Fruit fly (Drosophila melanogaster) whole organism, pupa: Measurements from ENCODE around the gene CG6511.

ENCODE experiments used
- CG10348 ChIP-seq: fragments of 200-800 bp; sonication (Bioruptor generic); IDR thresholded peaks from 2 replicates; pipeline ENCODE4 v1.3.6; 2022; ENCODE audit warnings: missing biosample characterization, missing genetic modification characterization
- CG12605 ChIP-seq: fragments of 200-800 bp; sonication (Bioruptor generic); IDR thresholded peaks from 2 replicates; pipeline ENCODE4 v1.3.6; 2022; ENCODE audit warnings: missing biosample characterization, missing genetic modification characterization
- CG13204 ChIP-seq: fragments of 200-800 bp; sonication (Bioruptor generic); optimal IDR thresholded peaks from 2 replicates; lab custom pipeline; 2018; ENCODE audit warnings: missing biosample characterization, mild to moderate bottlenecking, missing genetic modification characterization, moderate library complexity
- CG14655 ChIP-seq: fragments of 200-800 bp; sonication (Bioruptor generic); optimal IDR thresholded peaks from 3 replicates; lab custom pipeline; 2017; ENCODE audit warnings: mild to moderate bottlenecking, missing biosample characterization, missing genetic modification reagents, missing genetic modification characterization
- CG15710 ChIP-seq: fragments of 200-800 bp; sonication (Bioruptor generic); optimal IDR thresholded peaks from 2 replicates; lab custom pipeline; 2018; ENCODE audit warnings: missing biosample characterization, mild to moderate bottlenecking, missing genetic modification characterization, moderate library complexity
- CG17806 ChIP-seq: fragments of 200-800 bp; sonication (Bioruptor generic); optimal IDR thresholded peaks from 2 replicates; lab custom pipeline; 2018; ENCODE audit warnings: missing biosample characterization, mild to moderate bottlenecking, missing genetic modification characterization, moderate library complexity
- CG32121 ChIP-seq: fragments of 200-800 bp; sonication (Bioruptor generic); IDR thresholded peaks from 2 replicates; pipeline ENCODE4 v1.3.6; 2022; ENCODE audit warnings: missing biosample characterization, missing genetic modification characterization
- CG34367 ChIP-seq: fragments of 200-800 bp; sonication (Bioruptor generic); optimal IDR thresholded peaks from 2 replicates; lab custom pipeline; 2018; ENCODE audit warnings: missing biosample characterization, mild to moderate bottlenecking, missing genetic modification characterization
- CG4496 ChIP-seq: fragments of 200-800 bp; sonication (Bioruptor generic); IDR thresholded peaks from 3 replicates; pipeline ENCODE4 v1.3.6; 2022; ENCODE audit warnings: missing biosample characterization, missing genetic modification characterization
- CG8159 ChIP-seq: fragments of 200-800 bp; sonication (Bioruptor generic); optimal IDR thresholded peaks from 3 replicates; lab custom pipeline; 2018; ENCODE audit warnings: missing biosample characterization, mild to moderate bottlenecking, missing genetic modification characterization, moderate library complexity
- CG8301 ChIP-seq: fragments of 200-800 bp; sonication (Bioruptor generic); optimal IDR thresholded peaks from 2 replicates; lab custom pipeline; 2018; ENCODE audit warnings: missing biosample characterization, mild to moderate bottlenecking, missing genetic modification characterization
- CG9948 ChIP-seq: fragments of 200-800 bp; sonication (Bioruptor generic); optimal IDR thresholded peaks from 2 replicates; lab custom pipeline; 2018; ENCODE audit warnings: missing biosample characterization, mild to moderate bottlenecking, missing genetic modification characterization, moderate library complexity
- D1 ChIP-seq: fragments of 200-800 bp; sonication (Bioruptor generic); optimal IDR thresholded peaks from 2 replicates; lab custom pipeline; 2018; ENCODE audit warnings: missing biosample characterization, mild to moderate bottlenecking, missing genetic modification characterization, moderate library complexity
- EcR ChIP-seq: fragments of 200-800 bp; sonication (Bioruptor generic); optimal IDR thresholded peaks from 3 replicates; lab custom pipeline; 2019; ENCODE audit warnings: missing biosample characterization, missing genetic modification characterization, mild to moderate bottlenecking, moderate library complexity, missing genetic modification reagents
- Ets98B ChIP-seq: fragments of 200-800 bp; sonication (Bioruptor generic); IDR thresholded peaks from 2 replicates; pipeline ENCODE4 v1.3.6; 2022; ENCODE audit warnings: missing biosample characterization, missing genetic modification characterization
- Pif1A ChIP-seq: fragments of 200-800 bp; sonication (Bioruptor generic); optimal IDR thresholded peaks from 3 replicates; lab custom pipeline; 2016; ENCODE audit warnings: missing biosample characterization, missing genetic modification characterization
- Pif1B ChIP-seq: fragments of 200-800 bp; sonication (Bioruptor generic); optimal IDR thresholded peaks from 3 replicates; lab custom pipeline; 2016; ENCODE audit warnings: missing biosample characterization, missing genetic modification characterization
- Snoo ChIP-seq: fragments of 200-800 bp; sonication (Bioruptor generic); optimal IDR thresholded peaks from 3 replicates; lab custom pipeline; 2017; ENCODE audit warnings: missing biosample characterization, mild to moderate bottlenecking, missing genetic modification characterization, inconsistent platforms
- fd96Ca ChIP-seq: fragments of 200-800 bp; sonication (Bioruptor generic); IDR thresholded peaks from 3 replicates; pipeline ENCODE4 v1.3.6; 2022; ENCODE audit warnings: missing biosample characterization, missing genetic modification characterization
- gl ChIP-seq: fragments of 200-800 bp; sonication (Bioruptor generic); optimal IDR thresholded peaks from 2 replicates; lab custom pipeline; 2018; ENCODE audit warnings: missing biosample characterization, mild to moderate bottlenecking, missing genetic modification characterization
- rn ChIP-seq: fragments of 200-800 bp; sonication (Bioruptor generic); IDR thresholded peaks from 2 replicates; pipeline ENCODE4 v1.3.6; 2022; ENCODE audit warnings: missing biosample characterization, missing genetic modification characterization

The CG6511 gene

DNA sequence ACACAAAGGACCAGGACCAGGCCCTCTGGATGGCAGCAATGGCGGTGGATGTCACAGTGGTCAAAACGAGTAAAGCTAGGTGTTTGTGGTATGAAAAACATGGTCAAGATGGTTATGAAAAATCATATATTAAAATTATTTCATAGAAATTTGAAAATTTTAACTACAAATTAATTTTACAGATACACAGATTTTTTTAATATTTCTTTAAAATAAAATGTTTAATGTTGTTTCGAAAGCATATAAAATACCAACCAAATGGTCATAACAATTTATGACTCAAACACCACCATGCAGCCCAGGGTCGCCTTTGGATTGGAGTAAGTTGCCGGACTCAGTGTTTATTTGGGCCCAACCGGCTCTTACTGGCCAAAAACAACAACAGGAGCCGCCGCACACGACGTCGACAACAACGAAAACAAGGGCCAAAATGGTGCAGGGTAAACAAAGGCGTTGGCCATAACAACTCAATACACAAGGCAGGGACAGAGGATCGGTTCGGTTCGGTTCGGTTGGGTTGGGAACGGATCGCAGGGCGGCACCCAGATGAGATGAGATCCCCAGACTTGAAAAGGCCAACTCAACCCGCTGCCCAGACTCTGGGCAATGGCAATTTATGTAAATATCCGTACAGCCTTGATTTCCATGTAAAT is 19.3 kb upstream of the CG6511 start:
- TF ChIP-seq gl (tag; lab: Kevin White, UChicago) (peak; percentile 18), CG12605 (GFP tag; lab: Robert Waterston, UW) (no peak), CG10348 (GFP tag; lab: Robert Waterston, UW) (no peak), Pif1A (GFP tag; lab: Kevin White, UChicago) (peak; percentile 64), CG32121 (GFP tag; lab: Robert Waterston, UW) (no peak), Ets98B (no peak), rn (GFP tag; lab: Robert Waterston, UW) (no peak), CG14655 (GFP tag; lab: Kevin White, UChicago) (peak; percentile 12), D1 (peak; percentile 80), CG4496 (GFP tag; lab: Robert Waterston, UW) (no peak), CG17806 (tag; lab: Kevin White, UChicago) (peak; percentile 74), CG9948 (tag; lab: Kevin White, UChicago) (peak; percentile 79), Pif1B (GFP tag; lab: Kevin White, UChicago) (peak; percentile 56), CG34367 (tag; lab: Kevin White, UChicago) (peak; percentile 58), EcR (GFP tag; lab: Kevin White, UChicago) (peak; percentile 22), fd96Ca (GFP tag; lab: Robert Waterston, UW) (no peak), CG13204 (GFP tag; lab: Kevin White, UChicago) (peak; percentile 16), CG8159 (tag; lab: Kevin White, UChicago) (peak; percentile 91), Snoo (tag; lab: Kevin White, UChicago) (peak; percentile 72), CG8301 (tag; lab: Kevin White, UChicago) (no peak), CG15710 (peak; percentile 88)

DNA sequence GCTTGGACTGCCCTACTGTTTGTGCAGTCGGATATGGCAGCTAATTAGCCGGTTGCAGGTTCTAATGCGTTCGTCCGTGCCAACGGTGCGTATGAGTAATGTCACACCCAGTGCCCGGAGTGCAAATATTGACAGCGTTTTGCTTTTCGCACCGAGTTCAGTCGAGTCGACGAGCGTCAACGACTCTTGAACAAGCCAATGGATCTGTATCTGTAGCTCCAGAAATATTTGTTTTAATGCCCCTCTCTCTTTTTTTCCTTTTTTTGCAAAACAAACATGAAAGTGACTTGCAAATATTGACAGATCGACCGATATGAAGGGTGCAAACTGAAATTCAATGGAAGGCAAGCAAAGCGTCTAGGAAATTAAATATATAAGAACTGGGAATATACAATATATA is 18.7 kb upstream of the CG6511 start:
- peak; percentile 19 for TF ChIP-seq CG8301 (tag; lab: Kevin White, UChicago)
- TF ChIP-seq rn (GFP tag; lab: Robert Waterston, UW) = no peak
- TF ChIP-seq Pif1A (GFP tag; lab: Kevin White, UChicago) = peak; percentile 69
- TF ChIP-seq gl (tag; lab: Kevin White, UChicago) = peak; percentile 75
- no peak for TF ChIP-seq CG10348 (GFP tag; lab: Robert Waterston, UW)
- TF ChIP-seq CG15710 = peak; percentile 44
- TF ChIP-seq D1 = peak; percentile 4
- TF ChIP-seq CG13204 (GFP tag; lab: Kevin White, UChicago) = peak; percentile 3
- TF ChIP-seq EcR (GFP tag; lab: Kevin White, UChicago) = peak; percentile 42
- TF ChIP-seq fd96Ca (GFP tag; lab: Robert Waterston, UW) = no peak
- peak; percentile 61 for TF ChIP-seq CG14655 (GFP tag; lab: Kevin White, UChicago)
- TF ChIP-seq Pif1B (GFP tag; lab: Kevin White, UChicago) = peak; percentile 81
- peak; percentile 31; the same call in 1 of the 2 replicates for TF ChIP-seq CG12605 (GFP tag; lab: Robert Waterston, UW)
- peak; percentile 56; the same call in 2 of the 3 replicates for TF ChIP-seq CG4496 (GFP tag; lab: Robert Waterston, UW)
- peak; percentile 68 for TF ChIP-seq CG34367 (tag; lab: Kevin White, UChicago)
- peak; percentile 30 for TF ChIP-seq CG9948 (tag; lab: Kevin White, UChicago)
- peak; percentile 57; the same call in 1 of the 2 replicates for TF ChIP-seq CG32121 (GFP tag; lab: Robert Waterston, UW)
- peak; percentile 66 for TF ChIP-seq CG8159 (tag; lab: Kevin White, UChicago)
- peak; percentile 47 for TF ChIP-seq CG17806 (tag; lab: Kevin White, UChicago)
- peak; percentile 66 for TF ChIP-seq Snoo (tag; lab: Kevin White, UChicago)
- TF ChIP-seq Ets98B = peak; percentile 36; the same call in 1 of the 2 replicates
- TF ChIP-seq, all 21 proteins: peak for 18

DNA sequence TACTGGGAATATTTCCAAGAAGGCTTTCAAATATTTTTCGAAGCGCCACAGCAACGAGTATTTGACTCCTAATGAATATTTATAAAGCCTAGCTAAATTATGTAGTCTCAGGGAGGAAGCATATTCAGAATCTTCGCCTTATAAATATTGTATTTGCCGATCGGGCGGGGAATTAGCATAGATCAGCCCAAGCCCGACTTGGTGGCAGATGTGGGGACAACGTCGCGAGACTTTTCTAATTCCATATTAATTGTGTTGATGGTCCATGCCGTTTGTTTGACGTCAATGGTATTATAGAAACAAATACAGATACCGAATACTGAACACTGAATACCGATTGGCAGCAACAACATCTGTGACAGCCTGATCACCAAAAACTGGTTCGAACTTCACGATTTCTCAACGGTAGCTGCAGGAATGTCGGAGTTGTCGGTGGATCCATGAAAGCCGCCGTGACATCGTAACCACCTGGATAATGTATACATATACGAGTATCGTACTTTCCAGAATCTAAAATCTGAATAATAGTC is 17.4 kb upstream of the CG6511 start:
- TF ChIP-seq CG9948 (tag; lab: Kevin White, UChicago) = no peak
- no peak for TF ChIP-seq Ets98B
- TF ChIP-seq Pif1A (GFP tag; lab: Kevin White, UChicago) = no peak
- TF ChIP-seq gl (tag; lab: Kevin White, UChicago) = no peak
- no peak for TF ChIP-seq CG15710
- no peak for TF ChIP-seq CG14655 (GFP tag; lab: Kevin White, UChicago)
- TF ChIP-seq EcR (GFP tag; lab: Kevin White, UChicago) = no peak
- TF ChIP-seq CG10348 (GFP tag; lab: Robert Waterston, UW) = no peak
- no peak for TF ChIP-seq CG8159 (tag; lab: Kevin White, UChicago)
- TF ChIP-seq CG12605 (GFP tag; lab: Robert Waterston, UW) = no peak
- TF ChIP-seq CG32121 (GFP tag; lab: Robert Waterston, UW) = no peak
- TF ChIP-seq, all 21 proteins: peak for 0

DNA sequence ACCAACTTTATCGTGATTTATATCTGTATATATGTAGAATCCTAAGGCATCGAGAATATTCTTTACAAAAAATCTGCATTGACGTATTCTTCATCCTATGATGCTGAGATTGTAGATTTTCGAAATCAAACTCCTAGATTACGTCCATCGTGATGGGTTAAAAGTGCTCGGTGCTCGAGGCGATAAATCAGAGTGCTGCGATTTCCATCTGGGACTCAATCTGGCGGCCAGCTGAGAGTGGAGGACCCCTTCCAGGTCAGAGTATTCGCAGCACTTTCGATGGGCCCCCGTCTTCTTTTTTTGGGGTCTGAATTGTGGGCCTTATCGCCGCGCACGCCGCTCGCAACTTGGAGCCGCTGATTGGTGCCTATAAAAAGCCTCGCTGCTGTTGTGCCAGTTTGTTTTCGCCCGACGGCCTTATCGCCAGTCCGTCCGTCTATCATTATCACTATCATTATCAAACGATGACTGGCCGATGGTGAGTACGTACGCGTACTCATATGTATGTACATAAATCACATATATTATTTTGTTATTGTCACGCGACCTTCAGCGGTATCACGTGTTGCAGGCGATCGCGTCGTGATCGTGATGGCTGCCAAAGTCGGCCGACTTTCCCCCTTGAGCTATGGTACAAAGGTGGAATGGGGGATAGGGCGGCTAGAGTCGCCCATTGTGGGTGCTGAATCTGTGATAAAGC is 16.3 kb upstream of the CG6511 start:
- TF ChIP-seq CG15710 (no peak), Pif1A (GFP tag; lab: Kevin White, UChicago) (peak; percentile 5), CG8159 (tag; lab: Kevin White, UChicago) (no peak), EcR (GFP tag; lab: Kevin White, UChicago) (peak; percentile 66), rn (GFP tag; lab: Robert Waterston, UW) (no peak), CG13204 (GFP tag; lab: Kevin White, UChicago) (peak; percentile 49), CG12605 (GFP tag; lab: Robert Waterston, UW) (no peak), CG32121 (GFP tag; lab: Robert Waterston, UW) (no peak), gl (tag; lab: Kevin White, UChicago) (no peak)
- TF ChIP-seq, all 21 proteins: peak for 3
